Worm (Caenorhabditis elegans): ENCODE results near the gene B0416.2.

B0416.2 gene

DNA sequence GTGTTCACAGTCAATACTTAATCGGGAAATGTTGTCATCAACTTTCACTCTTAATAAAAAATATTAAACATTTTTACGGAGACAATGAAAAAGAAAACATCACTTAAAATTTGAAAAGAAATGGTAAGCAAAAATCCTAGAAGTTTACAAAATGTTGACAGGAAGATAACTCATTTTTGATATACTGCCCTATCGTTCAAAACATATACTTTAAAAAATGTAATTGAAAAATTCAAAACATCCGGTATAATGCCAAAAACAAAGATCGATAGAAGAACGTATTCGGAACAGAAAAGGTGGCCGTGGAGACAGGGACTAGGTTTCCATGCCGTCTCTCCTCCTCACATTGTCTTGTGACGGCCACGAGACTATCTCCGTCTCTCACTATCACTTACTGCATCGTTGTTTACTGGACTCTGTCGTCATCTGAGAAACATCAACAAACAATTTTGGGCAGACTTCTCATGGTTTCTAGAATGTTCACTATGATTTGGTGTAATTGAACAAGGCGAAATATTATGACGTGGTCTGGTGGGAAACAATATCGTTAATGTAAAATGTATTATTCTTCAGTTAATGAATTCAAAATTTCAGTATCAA lies 48.5 kb downstream of the B0416.2 start, which contains the start of gene oga-1 (continued):
- no peak for TF ChIP-seq ctbp-1 (GFP tag; IDR thresholded peaks at IDR 0.05)
- TF ChIP-seq ceh-62 (tag; optimal IDR thresholded peaks at IDR 0.05) = no peak
- TF ChIP-seq dve-1 (tag; optimal IDR thresholded peaks at IDR 0.05; ENCODE audit: insufficient read depth) = peak; percentile 84
- TF ChIP-seq arid-1 (GFP tag; conservative IDR thresholded peaks at IDR 0.05) = no peak
- TF ChIP-seq zip-2 (tag; optimal IDR thresholded peaks at IDR 0.05) = peak; percentile 16
- TF ChIP-seq ceh-82 (tag; optimal IDR thresholded peaks at IDR 0.05) = no peak
- no peak for TF ChIP-seq nhr-237 (tag; optimal IDR thresholded peaks at IDR 0.05)
